Fruit fly (Drosophila melanogaster) whole organism, embryonic: Measurements from ENCODE around the gene CG14340.
A peak's percentile ranks its signal among the peaks of the same experiment; 100 is the strongest.

Experiments used
- Asciz ChIP-seq: fragments of 200-800 bp; sonication (Bioruptor generic); optimal IDR thresholded peaks from 2 replicates; lab custom pipeline; 2017; ENCODE audit warnings: missing biosample characterization, mild to moderate bottlenecking, missing genetic modification characterization, missing genetic modification reagents
- B-H2 ChIP-seq: fragments of 200-800 bp; sonication (Bioruptor generic); optimal IDR thresholded peaks from 2 replicates; lab custom pipeline; 2018; ENCODE audit warnings: missing biosample characterization, mild to moderate bottlenecking, missing genetic modification characterization
- Bdp1 ChIP-seq: fragments of 200-800 bp; sonication (Bioruptor generic); optimal IDR thresholded peaks from 3 replicates; lab custom pipeline; 2016; ENCODE audit warnings: missing biosample characterization, missing genetic modification characterization
- CG10274 ChIP-seq: fragments of 200-800 bp; sonication (Bioruptor generic); optimal IDR thresholded peaks from 3 replicates; lab custom pipeline; 2017; ENCODE audit warnings: missing biosample characterization, mild to moderate bottlenecking, missing genetic modification characterization
- CG10366 ChIP-seq: fragments of 200-800 bp; sonication (Bioruptor generic); IDR thresholded peaks from 2 replicates; pipeline ENCODE4 v1.3.6; 2022; ENCODE audit warnings: missing biosample characterization, missing genetic modification characterization
- CG10462 ChIP-seq: fragments of 200-800 bp; sonication (Bioruptor generic); optimal IDR thresholded peaks from 2 replicates; lab custom pipeline; 2016; ENCODE audit warnings: missing biosample characterization, missing genetic modification characterization
- CG11504 ChIP-seq: fragments of 200-800 bp; sonication (Bioruptor generic); optimal IDR thresholded peaks from 3 replicates; lab custom pipeline; 2019; ENCODE audit warnings: missing biosample characterization, mild to moderate bottlenecking, missing genetic modification characterization, moderate library complexity
- CG11723 ChIP-seq: fragments of 200-800 bp; sonication (Bioruptor generic); optimal IDR thresholded peaks from 2 replicates; lab custom pipeline; 2017; ENCODE audit warnings: missing biosample characterization, mild to moderate bottlenecking, missing genetic modification characterization
- CG12219 ChIP-seq: fragments of 200-800 bp; sonication (Bioruptor generic); optimal IDR thresholded peaks from 3 replicates; lab custom pipeline; 2018; ENCODE audit warnings: missing biosample characterization, mild to moderate bottlenecking, missing genetic modification characterization
- CG12942 ChIP-seq: fragments of 200-800 bp; sonication (Bioruptor generic); optimal IDR thresholded peaks from 3 replicates; lab custom pipeline; 2016; ENCODE audit warnings: missing biosample characterization, missing genetic modification characterization
- CG13123 ChIP-seq: fragments of 200-800 bp; sonication (Bioruptor generic); optimal IDR thresholded peaks from 2 replicates; lab custom pipeline; 2016; ENCODE audit warnings: missing biosample characterization, missing genetic modification characterization
- CG17359 ChIP-seq: fragments of 200-800 bp; sonication (Bioruptor generic); optimal IDR thresholded peaks from 3 replicates; lab custom pipeline; 2018; ENCODE audit warnings: missing biosample characterization, mild to moderate bottlenecking, missing genetic modification characterization, moderate library complexity
- CG18764 ChIP-seq: fragments of 200-800 bp; sonication (Bioruptor generic); optimal IDR thresholded peaks from 3 replicates; lab custom pipeline; 2016; ENCODE audit warnings: missing biosample characterization, missing genetic modification characterization
- CG2116 ChIP-seq: fragments of 200-800 bp; sonication (Bioruptor generic); optimal IDR thresholded peaks from 3 replicates; lab custom pipeline; 2018; ENCODE audit warnings: missing biosample characterization, mild to moderate bottlenecking, missing genetic modification characterization
- CG2202 ChIP-seq: fragments of 200-800 bp; sonication (Bioruptor generic); optimal IDR thresholded peaks from 2 replicates; lab custom pipeline; 2018; ENCODE audit warnings: missing biosample characterization, mild to moderate bottlenecking, missing genetic modification characterization
- CG30403 ChIP-seq: fragments of 200-800 bp; sonication (Bioruptor generic); optimal IDR thresholded peaks from 3 replicates; lab custom pipeline; 2016; ENCODE audit warnings: missing biosample characterization, missing genetic modification characterization
- CG32772 ChIP-seq: fragments of 200-800 bp; sonication (Bioruptor generic); IDR thresholded peaks from 2 replicates; pipeline ENCODE4 v1.3.6; 2022; ENCODE audit warnings: missing biosample characterization, missing genetic modification characterization
- CG3281 ChIP-seq: fragments of 200-800 bp; sonication (Bioruptor generic); optimal IDR thresholded peaks from 3 replicates; lab custom pipeline; 2017; ENCODE audit warnings: missing biosample characterization, mild to moderate bottlenecking, missing genetic modification characterization
- CG34422 ChIP-seq: fragments of 200-800 bp; sonication (Bioruptor generic); IDR thresholded peaks from 3 replicates; pipeline ENCODE4 v1.3.6; 2022; ENCODE audit warnings: missing biosample characterization, missing genetic modification characterization
- CG3838 ChIP-seq: fragments of 200-800 bp; sonication (Bioruptor generic); optimal IDR thresholded peaks from 3 replicates; lab custom pipeline; 2016; ENCODE audit warnings: missing biosample characterization, missing genetic modification characterization
- CG42726 ChIP-seq: fragments of 200-800 bp; sonication (Bioruptor generic); IDR thresholded peaks from 2 replicates; pipeline ENCODE4 v1.3.6; 2022; ENCODE audit warnings: missing biosample characterization, missing genetic modification characterization; ENCODE audit not compliant: partially characterized antibody
- CG4820 ChIP-seq: fragments of 200-800 bp; sonication (Bioruptor generic); optimal IDR thresholded peaks from 3 replicates; lab custom pipeline; 2016; ENCODE audit warnings: missing biosample characterization, missing genetic modification characterization
- CG7928 ChIP-seq: fragments of 200-800 bp; sonication (Bioruptor generic); optimal IDR thresholded peaks from 2 replicates; lab custom pipeline; 2017; ENCODE audit warnings: missing biosample characterization, mild to moderate bottlenecking, missing genetic modification characterization
- CG9437 ChIP-seq: fragments of 200-800 bp; sonication (Bioruptor generic); optimal IDR thresholded peaks from 2 replicates; lab custom pipeline; 2018; ENCODE audit warnings: missing biosample characterization, mild to moderate bottlenecking, missing genetic modification characterization
- Chrac-16 ChIP-seq: fragments of 200-800 bp; sonication (Bioruptor generic); optimal IDR thresholded peaks from 3 replicates; lab custom pipeline; 2016; ENCODE audit warnings: missing biosample characterization, missing genetic modification characterization
- Dll ChIP-seq: fragments of 200-800 bp; sonication (Bioruptor generic); IDR thresholded peaks from 4 replicates; pipeline ENCODE4 v1.3.6; 2022; ENCODE audit warnings: missing biosample characterization, missing genetic modification characterization; ENCODE audit not compliant: partially characterized antibody
- Doc3 ChIP-seq: fragments of 200-800 bp; sonication (Bioruptor generic); IDR thresholded peaks from 3 replicates; pipeline ENCODE4 v1.3.6; 2022; ENCODE audit warnings: missing biosample characterization, missing genetic modification characterization; ENCODE audit not compliant: partially characterized antibody
- Drgx ChIP-seq: fragments of 200-800 bp; sonication (Bioruptor generic); IDR thresholded peaks from 2 replicates; pipeline ENCODE4 v1.3.6; 2022; ENCODE audit warnings: missing biosample characterization, missing genetic modification characterization
- Gug ChIP-seq: fragments of 200-800 bp; sonication (Bioruptor generic); IDR thresholded peaks from 4 replicates; pipeline ENCODE4 v1.3.6; 2022; ENCODE audit warnings: missing biosample characterization, missing genetic modification characterization
- PHDP ChIP-seq: fragments of 200-800 bp; sonication (Bioruptor generic); optimal IDR thresholded peaks from 3 replicates; lab custom pipeline; 2018; ENCODE audit warnings: missing biosample characterization, mild to moderate bottlenecking, missing genetic modification characterization, moderate library complexity
- Pdp1 ChIP-seq, 2 experiments: fragments of 200-800 bp; sonication (Bioruptor generic); optimal IDR thresholded peaks; 3 replicates each; lab custom pipeline; 2016; ENCODE audit warnings: missing biosample characterization in 2 of 2, missing genetic modification characterization in 2 of 2, mild to moderate bottlenecking in 1 of 2, moderate library complexity in 1 of 2
- Ptx1 ChIP-seq: fragments of 200-800 bp; sonication (Bioruptor generic); IDR thresholded peaks from 2 replicates; pipeline ENCODE4 v1.3.6; 2022; ENCODE audit warnings: missing biosample characterization, missing genetic modification characterization
- Sry-β ChIP-seq: fragments of 200-800 bp; sonication (Bioruptor generic); optimal IDR thresholded peaks from 2 replicates; lab custom pipeline; 2018; ENCODE audit warnings: missing biosample characterization, mild to moderate bottlenecking, missing genetic modification characterization, moderate library complexity
- Vsx1 ChIP-seq: fragments of 200-800 bp; sonication (Bioruptor generic); optimal IDR thresholded peaks from 2 replicates; lab custom pipeline; 2017; ENCODE audit warnings: missing biosample characterization, mild to moderate bottlenecking, missing genetic modification characterization, missing genetic modification reagents
- bab2 ChIP-seq: fragments of 200-800 bp; sonication (Bioruptor generic); optimal IDR thresholded peaks from 2 replicates; lab custom pipeline; 2016; ENCODE audit warnings: missing biosample characterization, missing genetic modification characterization
- bsh ChIP-seq, 2 experiments: fragments of 200-800 bp; sonication (Bioruptor generic); optimal IDR thresholded peaks; 2 replicates each; lab custom pipeline; 2017 to 2018; ENCODE audit warnings: mild to moderate bottlenecking in 2 of 2, missing biosample characterization in 2 of 2, missing genetic modification characterization in 2 of 2, moderate library complexity in 1 of 2
- btn ChIP-seq: fragments of 200-800 bp; sonication (Bioruptor generic); optimal IDR thresholded peaks from 2 replicates; lab custom pipeline; 2016; ENCODE audit warnings: missing biosample characterization, missing genetic modification characterization
- cato ChIP-seq: fragments of 200-800 bp; sonication (Bioruptor generic); optimal IDR thresholded peaks from 2 replicates; lab custom pipeline; 2016; ENCODE audit warnings: missing biosample characterization, missing genetic modification characterization, borderline replicate concordance
- emc ChIP-seq: fragments of 200-800 bp; sonication (Bioruptor generic); optimal IDR thresholded peaks from 2 replicates; lab custom pipeline; 2016; ENCODE audit warnings: missing biosample characterization, missing genetic modification characterization
- hbn ChIP-seq: fragments of 200-800 bp; sonication (Bioruptor generic); IDR thresholded peaks from 2 replicates; pipeline ENCODE4 v1.3.6; 2022; ENCODE audit warnings: missing biosample characterization, missing genetic modification characterization; ENCODE audit not compliant: partially characterized antibody
- lola ChIP-seq, 3 experiments: fragments of >200 bp in 2 of 3; fragments of 200-800 bp in 1 of 3; sonication (Bioruptor generic) in 1 of 3; optimal IDR thresholded peaks; 2 replicates each; lab custom pipeline; 2017 to 2019; ENCODE audit warnings: missing biosample characterization in 3 of 3, missing genetic modification characterization in 3 of 3, mild to moderate bottlenecking in 1 of 3, moderate library complexity in 1 of 3
- oc ChIP-seq: fragments of 200-800 bp; sonication (Bioruptor generic); optimal IDR thresholded peaks from 2 replicates; lab custom pipeline; 2018; ENCODE audit warnings: missing biosample characterization, mild to moderate bottlenecking, missing genetic modification characterization, moderate library complexity
- sens ChIP-seq: fragments of 200-800 bp; sonication (Bioruptor generic); peaks from one replicate; lab custom pipeline; 2016; ENCODE audit warnings: missing biosample characterization, missing genetic modification characterization
- slbo ChIP-seq: fragments of 200-800 bp; sonication (Bioruptor generic); IDR thresholded peaks from 2 replicates; pipeline ENCODE4 v1.3.6; 2022; ENCODE audit warnings: missing biosample characterization, missing genetic modification characterization
- tap ChIP-seq: fragments of 200-800 bp; optimal IDR thresholded peaks from 3 replicates; lab custom pipeline; 2019; ENCODE audit warnings: missing biosample characterization, mild to moderate bottlenecking, missing genetic modification characterization, moderate library complexity
- unc-4 ChIP-seq: fragments of 200-800 bp; sonication (Bioruptor generic); IDR thresholded peaks from 2 replicates; pipeline ENCODE4 v1.3.6; 2022; ENCODE audit warnings: missing biosample characterization, missing genetic modification characterization; ENCODE audit not compliant: partially characterized antibody
- vnd ChIP-seq: fragments of 200-800 bp; sonication (Bioruptor generic); IDR thresholded peaks from 3 replicates; pipeline ENCODE4 v1.3.6; 2022; ENCODE audit warnings: missing biosample characterization, missing genetic modification characterization; ENCODE audit not compliant: partially characterized antibody

CG14340 gene

dm6 chr2L:1128932-1129887 lies 16.5 kb downstream of the CG14340 start, which contains the start of the genes Pino and TBC1D23 (continued):
- TF ChIP-seq Pdp1 (GFP tag; optimal IDR thresholded peaks at IDR 0.05; lab: Kevin White, UChicago) (peak; percentile 26 to 41), CG10274 (GFP tag; lab: Kevin White, UChicago) (no peak), CG42726 (no peak), tap (peak; percentile 33), bab2 (GFP tag; lab: Kevin White, UChicago) (peak; percentile 62), CG18764 (GFP tag; lab: Kevin White, UChicago) (peak; percentile 52), CG10366 (GFP tag; lab: Robert Waterston, UW) (peak; percentile 79), Sry-β (GFP tag; lab: Kevin White, UChicago) (no peak), CG10462 (GFP tag; lab: Kevin White, UChicago) (peak; percentile 53), Doc3 (GFP tag; lab: Robert Waterston, UW) (peak; percentile 64), Drgx (GFP tag; lab: Robert Waterston, UW) (0 out of 2 replicates have a peak, but pooled peaks have one; percentile 21), btn (GFP tag; lab: Kevin White, UChicago) (no peak), oc (tag; lab: Kevin White, UChicago) (no peak), CG11504 (tag; lab: Kevin White, UChicago) (peak; percentile 75), Bdp1 (GFP tag; lab: Kevin White, UChicago) (no peak), Chrac-16 (GFP tag; lab: Kevin White, UChicago) (peak; percentile 73), CG30403 (GFP tag; lab: Kevin White, UChicago) (peak; percentile 86), Vsx1 (peak; percentile 19), Dll (GFP tag; lab: Robert Waterston, UW) (peak; percentile 84), CG12942 (GFP tag; lab: Kevin White, UChicago) (peak; percentile 72), CG3838 (GFP tag; lab: Kevin White, UChicago) (no peak), vnd (GFP tag; lab: Robert Waterston, UW) (peak; percentile 64), CG9437 (GFP tag; lab: Kevin White, UChicago) (peak; percentile 100), Gug (peak; percentile 73; the same call in 3 of the 4 replicates), sens (peak; percentile 86), CG17359 (tag; lab: Kevin White, UChicago) (peak; percentile 51), CG34422 (GFP tag; lab: Robert Waterston, UW) (peak; percentile 37; the same call in 2 of the 3 replicates), CG32772 (GFP tag; lab: Robert Waterston, UW) (peak; percentile 56), unc-4 (peak; percentile 67), CG2116 (GFP tag; lab: Kevin White, UChicago) (peak; percentile 75), Asciz (GFP tag; lab: Kevin White, UChicago) (peak; percentile 19), PHDP (tag; lab: Kevin White, UChicago) (peak; percentile 71), CG2202 (tag; lab: Kevin White, UChicago) (no peak), B-H2 (GFP tag; lab: Kevin White, UChicago) (peak; percentile 57), lola (GFP tag; optimal IDR thresholded peaks at IDR 0.05; lab: Kevin White, UChicago) (peak in 1 of 3 experiments; percentile 79), bsh (GFP tag; optimal IDR thresholded peaks at IDR 0.05; lab: Kevin White, UChicago) (peak in 1 of 2 experiments; percentile 65), cato (GFP tag; lab: Kevin White, UChicago) (peak; percentile 26), CG7928 (GFP tag; lab: Kevin White, UChicago) (peak; percentile 7), CG11723 (peak; percentile 46), hbn (GFP tag; lab: Robert Waterston, UW) (peak; percentile 48), CG4820 (GFP tag; lab: Kevin White, UChicago) (peak; percentile 55), CG13123 (GFP tag; lab: Kevin White, UChicago) (peak; percentile 49), emc (GFP tag; lab: Kevin White, UChicago) (peak; percentile 2), CG3281 (GFP tag; lab: Kevin White, UChicago) (peak; percentile 67), CG12219 (no peak), slbo (GFP tag; lab: Robert Waterston, UW) (peak; percentile 86), Ptx1 (GFP tag; lab: Robert Waterston, UW) (peak; percentile 84)
